Fruit fly (Drosophila melanogaster): Measurements from ENCODE around the gene Jhbp12.

Jhbp12 gene

DNA sequence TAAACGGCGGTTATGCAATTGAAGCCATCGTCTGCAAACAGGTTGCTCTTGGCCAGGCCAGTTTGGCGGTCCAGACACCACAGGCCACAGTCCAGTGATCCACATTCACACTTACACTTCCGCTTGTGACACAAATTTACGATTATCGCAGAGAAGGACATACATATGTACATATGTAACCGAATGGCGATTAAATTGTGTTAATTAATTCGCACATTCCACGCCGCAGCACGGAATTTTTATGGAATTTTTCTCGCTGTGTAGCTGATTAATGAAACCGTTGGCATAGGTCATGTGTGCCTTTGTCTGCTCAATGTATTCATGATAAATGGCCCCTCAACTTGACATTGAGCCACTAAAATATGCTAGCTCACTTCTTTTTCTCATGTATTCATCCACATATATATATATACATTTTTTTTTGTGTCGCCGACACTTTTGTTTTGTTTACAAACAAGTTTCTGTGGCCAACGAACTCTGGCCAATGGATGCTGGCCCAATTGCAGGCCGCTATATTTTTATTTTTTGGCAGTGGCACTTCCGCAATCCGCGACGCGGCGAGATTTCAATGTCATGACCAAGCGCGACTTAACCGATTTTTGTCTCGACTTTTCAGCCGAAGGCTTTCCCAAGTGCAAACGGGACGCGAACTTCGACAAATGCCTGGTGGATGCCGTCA, 1.5 kb downstream of the Jhbp12 start (continued):
- TF ChIP-seq fd85E (GFP tag; optimal IDR thresholded peaks at IDR 0.05), result no peak
- no peak for TF ChIP-seq Hr38 (GFP tag; optimal IDR thresholded peaks at IDR 0.05)
- no peak for TF ChIP-seq CG34406 (GFP tag; optimal IDR thresholded peaks at IDR 0.05)
- TF ChIP-seq ss (GFP tag; optimal IDR thresholded peaks at IDR 0.05), result no peak
- TF ChIP-seq Hr39 (GFP tag; optimal IDR thresholded peaks at IDR 0.05), result no peak
- no peak for TF ChIP-seq Blimp-1 (GFP tag; optimal IDR thresholded peaks at IDR 0.05)
- TF ChIP-seq CG15336 (GFP tag; IDR thresholded peaks at IDR 0.05), result peak; percentile 58
- TF ChIP-seq CG1621 (tag; optimal IDR thresholded peaks at IDR 0.05), result no peak
- no peak for TF ChIP-seq fkh (GFP tag; optimal IDR thresholded peaks at IDR 0.05)
- no peak for TF ChIP-seq CG6792 (GFP tag; optimal IDR thresholded peaks at IDR 0.05)
- no peak for TF ChIP-seq CG8632 (GFP tag; optimal IDR thresholded peaks at IDR 0.05)
- TF ChIP-seq CG4318 (GFP tag; optimal IDR thresholded peaks at IDR 0.05), result no peak
- TF ChIP-seq CG9139 (GFP tag; optimal IDR thresholded peaks at IDR 0.05), result no peak
- peak; percentile 64; the same call in 2 of the 3 replicates for TF ChIP-seq eg (GFP tag; IDR thresholded peaks at IDR 0.05)
- no peak for TF ChIP-seq CG6276 (GFP tag; optimal IDR thresholded peaks at IDR 0.05)
- no peak for TF ChIP-seq lz (GFP tag; optimal IDR thresholded peaks at IDR 0.05)
- TF ChIP-seq Ets96B (tag; optimal IDR thresholded peaks at IDR 0.05), result no peak

DNA sequence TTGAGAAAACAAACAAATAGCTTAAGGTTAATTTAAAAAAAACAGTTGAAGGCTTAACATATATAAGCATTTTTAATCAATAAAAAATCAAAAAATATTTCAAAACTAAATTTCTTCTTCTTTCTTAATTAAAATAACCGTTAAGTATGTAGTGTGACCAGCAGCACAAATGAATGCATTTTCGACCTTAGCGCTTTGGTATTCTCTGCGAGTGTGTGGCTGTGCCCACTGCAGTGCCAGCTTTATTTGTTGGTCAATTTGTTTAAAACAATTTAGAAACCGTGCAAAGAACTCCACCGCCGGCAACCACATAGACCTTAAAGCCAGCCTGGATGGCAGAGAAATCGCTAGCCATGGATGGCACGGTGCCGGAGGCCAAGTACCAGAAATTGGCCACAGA, 3.3 kb downstream of the Jhbp12 start, which contains the start of gene CG6607:
CG6607 (plus strand) TSS at position 203 of the 400 bp plus-strand sequence.
- TF ChIP-seq Lpt (GFP tag; optimal IDR thresholded peaks at IDR 0.05) (no peak), OdsH (GFP tag; optimal IDR thresholded peaks at IDR 0.05) (no peak), CG10631 (GFP tag; optimal IDR thresholded peaks at IDR 0.05) (no peak), CG1621 (tag; optimal IDR thresholded peaks at IDR 0.05) (no peak), fkh (GFP tag; optimal IDR thresholded peaks at IDR 0.05) (no peak), vri (GFP tag; optimal IDR thresholded peaks at IDR 0.05) (no peak), Sox14 (GFP tag; optimal IDR thresholded peaks at IDR 0.05) (no peak), CG4318 (GFP tag; optimal IDR thresholded peaks at IDR 0.05) (no peak), dac (GFP tag; optimal IDR thresholded peaks at IDR 0.05) (no peak), ss (GFP tag; optimal IDR thresholded peaks at IDR 0.05) (no peak), Smox (GFP tag; optimal IDR thresholded peaks at IDR 0.05) (no peak), Gug (GFP tag; IDR thresholded peaks at IDR 0.05) (no peak), CG6276 (GFP tag; optimal IDR thresholded peaks at IDR 0.05) (no peak), Ets96B (tag; optimal IDR thresholded peaks at IDR 0.05) (no peak), CG6792 (GFP tag; optimal IDR thresholded peaks at IDR 0.05) (no peak)

DNA sequence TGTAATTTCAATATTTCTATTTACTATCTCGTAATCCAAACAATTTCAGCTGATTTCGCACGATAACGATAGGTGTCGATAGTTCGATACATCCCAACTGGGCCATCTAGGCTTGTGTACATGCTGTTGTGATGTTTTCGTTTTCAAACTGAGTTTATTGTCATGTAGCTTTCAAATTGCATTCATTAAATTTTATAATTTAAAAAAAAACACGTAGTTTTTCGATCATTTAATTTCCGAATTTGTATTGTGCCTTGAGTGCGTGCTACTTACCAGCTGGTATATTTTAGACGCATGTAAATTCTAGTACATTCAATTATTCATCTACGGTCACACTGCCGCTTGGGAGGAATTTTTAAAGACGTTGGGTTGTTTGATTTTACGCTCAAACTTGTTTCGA, 5.7 kb downstream of the Jhbp12 start, which contains the start of the genes CG13623 and ana1:
CG13623 (minus strand) TSS at position 231 of the 400 bp plus-strand sequence.
ana1 (plus strand) TSS at position 249 of the 400 bp plus-strand sequence.
- TF ChIP-seq Ets96B (tag; optimal IDR thresholded peaks at IDR 0.05) (no peak), ss (GFP tag; optimal IDR thresholded peaks at IDR 0.05) (no peak), CG11902 (GFP tag; optimal IDR thresholded peaks at IDR 0.05) (no peak), fkh (GFP tag; optimal IDR thresholded peaks at IDR 0.05) (no peak), Sox102F (GFP tag; optimal IDR thresholded peaks at IDR 0.05) (no peak)

DNA sequence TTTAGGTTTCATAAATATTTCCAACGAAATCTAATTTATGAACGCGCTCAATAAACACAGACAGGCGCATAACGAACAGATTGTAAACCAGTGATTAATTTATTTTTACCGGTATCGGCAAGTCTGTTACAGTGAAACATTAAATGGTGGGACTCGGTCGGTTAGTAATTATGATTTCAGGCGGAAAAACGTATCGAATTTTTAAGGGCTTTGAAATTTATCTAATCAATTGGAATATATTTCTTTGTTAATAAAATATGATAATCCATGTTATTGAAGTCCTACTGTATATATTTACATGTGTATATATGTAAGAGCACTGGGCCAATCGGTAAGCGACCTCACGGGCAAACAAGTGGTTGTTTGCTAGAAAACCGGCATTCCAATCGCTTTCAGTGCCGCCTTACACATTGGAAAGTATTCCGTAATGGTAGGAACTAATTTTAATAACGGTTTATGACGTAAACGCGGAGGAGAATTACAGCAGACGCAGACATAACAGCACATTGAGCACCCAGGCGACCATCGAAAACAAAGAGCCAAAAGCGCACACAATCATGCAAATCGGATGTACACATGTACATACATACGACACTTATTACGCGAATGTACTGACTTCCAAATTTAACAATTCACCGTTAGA, 18.6 kb downstream of the Jhbp12 start:
- TF ChIP-seq salr (GFP tag; optimal IDR thresholded peaks at IDR 0.05) (peak; percentile 81 to 82), lz (GFP tag; optimal IDR thresholded peaks at IDR 0.05) (peak; percentile 92), CG16779 (tag; optimal IDR thresholded peaks at IDR 0.05) (peak; percentile 71), CG31627 (GFP tag; optimal IDR thresholded peaks at IDR 0.05) (peak; percentile 96), ss (GFP tag; optimal IDR thresholded peaks at IDR 0.05) (no peak), dsx (GFP tag; optimal IDR thresholded peaks at IDR 0.05; ENCODE audit: poor library complexity, severe bottlenecking) (no peak), CG6792 (GFP tag; optimal IDR thresholded peaks at IDR 0.05) (peak; percentile 85), Smox (GFP tag; optimal IDR thresholded peaks at IDR 0.05) (peak; percentile 96), Blimp-1 (GFP tag; optimal IDR thresholded peaks at IDR 0.05) (peak; percentile 84), CG6276 (GFP tag; optimal IDR thresholded peaks at IDR 0.05) (peak; percentile 74), CG6854 (GFP tag; optimal IDR thresholded peaks at IDR 0.05) (peak; percentile 47), CG11762 (GFP tag; optimal IDR thresholded peaks at IDR 0.05; ENCODE audit: insufficient read depth) (peak; percentile 76), Eip93F (GFP tag; optimal IDR thresholded peaks at IDR 0.05) (peak; percentile 45), CG15336 (GFP tag; IDR thresholded peaks at IDR 0.05) (peak; percentile 94), CG3919 (GFP tag; optimal IDR thresholded peaks at IDR 0.05) (peak; percentile 94), CG8319 (GFP tag; optimal IDR thresholded peaks at IDR 0.05) (peak; percentile 75), esn (GFP tag; optimal IDR thresholded peaks at IDR 0.05) (peak; percentile 96), Hr38 (GFP tag; optimal IDR thresholded peaks at IDR 0.05) (peak; percentile 63), CG8119 (GFP tag; IDR thresholded peaks at IDR 0.05) (peak; percentile 93), dac (GFP tag; optimal IDR thresholded peaks at IDR 0.05) (peak; percentile 43), Hr4 (GFP tag; optimal IDR thresholded peaks at IDR 0.05) (peak; percentile 95), net (GFP tag; optimal IDR thresholded peaks at IDR 0.05) (peak; percentile 92), topi (GFP tag; optimal IDR thresholded peaks at IDR 0.05) (peak; percentile 97), Hr39 (GFP tag; optimal IDR thresholded peaks at IDR 0.05) (peak; percentile 97)
